Fruit fly (Drosophila melanogaster): ENCODE results near the gene Pxd.

Pxd gene

dm6 chr3R:17072526-17073114, 58.2 kb downstream of the Pxd start, which contains the start of the genes Ns1 and mRpS11:
Gene Ns1 (minus strand): TSS chr3R:17072675.
Gene mRpS11 (plus strand): TSS chr3R:17072732.
- TF ChIP-seq net (GFP tag; optimal IDR thresholded peaks at IDR 0.05), result no peak
- TF ChIP-seq CG6276 (GFP tag; optimal IDR thresholded peaks at IDR 0.05), result no peak
- no peak for TF ChIP-seq Ets21C (GFP tag; optimal IDR thresholded peaks at IDR 0.05)
- peak; percentile 15 for TF ChIP-seq lz (GFP tag; optimal IDR thresholded peaks at IDR 0.05)
- no peak for TF ChIP-seq Hr39 (GFP tag; optimal IDR thresholded peaks at IDR 0.05)
- TF ChIP-seq OdsH (GFP tag; optimal IDR thresholded peaks at IDR 0.05), result no peak
- no peak for TF ChIP-seq CG4318 (GFP tag; optimal IDR thresholded peaks at IDR 0.05)
- TF ChIP-seq Eip75B (GFP tag; optimal IDR thresholded peaks at IDR 0.05), result no peak
- no peak for TF ChIP-seq CG11902 (GFP tag; optimal IDR thresholded peaks at IDR 0.05)
- TF ChIP-seq CG7368 (GFP tag; optimal IDR thresholded peaks at IDR 0.05), result no peak
- peak; percentile 34 for TF ChIP-seq CG3032 (tag; optimal IDR thresholded peaks at IDR 0.05)
- peak; percentile 28 for TF ChIP-seq cyc (GFP tag; optimal IDR thresholded peaks at IDR 0.05)
- TF ChIP-seq eg (GFP tag; IDR thresholded peaks at IDR 0.05), result no peak
- TF ChIP-seq Sox102F (GFP tag; optimal IDR thresholded peaks at IDR 0.05), result no peak
- TF ChIP-seq ss (GFP tag; optimal IDR thresholded peaks at IDR 0.05), result no peak
- TF ChIP-seq Hr4 (GFP tag; optimal IDR thresholded peaks at IDR 0.05), result no peak
- TF ChIP-seq fd59A (GFP tag; optimal IDR thresholded peaks at IDR 0.05), result no peak
- TF ChIP-seq CG9139 (GFP tag; optimal IDR thresholded peaks at IDR 0.05), result no peak
- TF ChIP-seq CG8119 (GFP tag; IDR thresholded peaks at IDR 0.05), result no peak
- no peak for TF ChIP-seq Blimp-1 (GFP tag; optimal IDR thresholded peaks at IDR 0.05)
- TF ChIP-seq dac (GFP tag; optimal IDR thresholded peaks at IDR 0.05), result no peak
- TF ChIP-seq CG32006 (GFP tag; optimal IDR thresholded peaks at IDR 0.05), result no peak
- no peak for TF ChIP-seq CG6808 (GFP tag; optimal IDR thresholded peaks at IDR 0.05)
- peak; percentile 27 for TF ChIP-seq esn (GFP tag; optimal IDR thresholded peaks at IDR 0.05)
- peak; percentile 95 for TF ChIP-seq vri (GFP tag; optimal IDR thresholded peaks at IDR 0.05)
- TF ChIP-seq acj6 (GFP tag; optimal IDR thresholded peaks at IDR 0.05), result no peak
- TF ChIP-seq topi (GFP tag; optimal IDR thresholded peaks at IDR 0.05), result no peak
- no peak for TF ChIP-seq CG11294 (GFP tag; IDR thresholded peaks at IDR 0.05)
- TF ChIP-seq Sox15 (GFP tag; optimal IDR thresholded peaks at IDR 0.05), result no peak
- TF ChIP-seq CG16779 (tag; optimal IDR thresholded peaks at IDR 0.05), result no peak
- no peak for TF ChIP-seq spab (GFP tag; optimal IDR thresholded peaks at IDR 0.05)
- no peak for TF ChIP-seq Eip78C (GFP tag)
- no peak for TF ChIP-seq CG34406 (GFP tag; optimal IDR thresholded peaks at IDR 0.05)
- TF ChIP-seq pdm3 (GFP tag; optimal IDR thresholded peaks at IDR 0.05), result no peak
- no peak for TF ChIP-seq Lpt (GFP tag; optimal IDR thresholded peaks at IDR 0.05)
- peak; percentile 48 for TF ChIP-seq Sox14 (GFP tag; optimal IDR thresholded peaks at IDR 0.05)
- peak; percentile 67 for TF ChIP-seq svp (GFP tag)
- no peak for TF ChIP-seq Ets96B (tag; optimal IDR thresholded peaks at IDR 0.05)
- no peak for TF ChIP-seq Smox (GFP tag; optimal IDR thresholded peaks at IDR 0.05)
- TF ChIP-seq dsx (GFP tag; optimal IDR thresholded peaks at IDR 0.05; ENCODE audit: poor library complexity, severe bottlenecking), result no peak
- no peak for TF ChIP-seq CG10631 (GFP tag; optimal IDR thresholded peaks at IDR 0.05)
- no peak for TF ChIP-seq CG3919 (GFP tag; optimal IDR thresholded peaks at IDR 0.05)
- TF ChIP-seq CG6854 (GFP tag; optimal IDR thresholded peaks at IDR 0.05), result no peak
- TF ChIP-seq Hr38 (GFP tag; optimal IDR thresholded peaks at IDR 0.05), result no peak
- TF ChIP-seq CG15336 (GFP tag; IDR thresholded peaks at IDR 0.05), result no peak
- peak; percentile 13 for TF ChIP-seq fkh (GFP tag; optimal IDR thresholded peaks at IDR 0.05)
- no peak for TF ChIP-seq CG8319 (GFP tag; optimal IDR thresholded peaks at IDR 0.05)
- TF ChIP-seq CG6163 (GFP tag; IDR thresholded peaks at IDR 0.05), result 0 out of 3 replicates have a peak, but pooled peaks have one; percentile 37
- no peak for TF ChIP-seq CG1621 (tag; optimal IDR thresholded peaks at IDR 0.05)
- no peak for TF ChIP-seq Gug (GFP tag; IDR thresholded peaks at IDR 0.05)
- no peak for TF ChIP-seq Met (GFP tag; optimal IDR thresholded peaks at IDR 0.05)
- TF ChIP-seq CG31627 (GFP tag; optimal IDR thresholded peaks at IDR 0.05), result peak; percentile 22
- TF ChIP-seq Eip93F (GFP tag; optimal IDR thresholded peaks at IDR 0.05), result no peak
